Worm (Caenorhabditis elegans) whole organism, L4 larva: ENCODE data around the gene gst-38.

Experiments used
- D1046.2 ChIP-seq: fragments of 200-800 bp; sonication (Bioruptor generic); IDR thresholded peaks from 2 replicates; pipeline ENCODE4 v1.3.6; 2022; ENCODE audit warnings: missing genetic modification characterization, missing compliant biosample characterization
- F44E2.7 ChIP-seq: fragments of 200-800 bp; sonication (Bioruptor generic); IDR thresholded peaks from 2 replicates; pipeline ENCODE4 v2.1.2; 2022; ENCODE audit warnings: missing genetic modification characterization, missing compliant biosample characterization
- R02D3.7 ChIP-seq: fragments of 150-350 bp; sonication (generic microtip); optimal IDR thresholded peaks from 3 replicates; lab custom pipeline; 2014; ENCODE audit warnings: missing biosample characterization, missing genetic modification characterization
- T20F7.1 ChIP-seq: fragments of 200-800 bp; sonication (Bioruptor generic); optimal IDR thresholded peaks from 2 replicates; lab custom pipeline; 2018; ENCODE audit warnings: mild to moderate bottlenecking, missing genetic modification characterization, missing compliant biosample characterization
- T26A8.4 ChIP-seq: fragments of 200-800 bp; sonication (Bioruptor generic); IDR thresholded peaks from 2 replicates; pipeline ENCODE4 v1.3.6; 2022; ENCODE audit warnings: missing genetic modification characterization, missing compliant biosample characterization
- Y75B8A.6 ChIP-seq: fragments of 200-800 bp; sonication (Bioruptor generic); IDR thresholded peaks from 2 replicates; pipeline ENCODE4 v1.3.6; 2022; ENCODE audit warnings: missing genetic modification reagents, missing genetic modification characterization, missing compliant biosample characterization
- ZK546.5 ChIP-seq, 2 experiments: sonication (generic microtip); optimal IDR thresholded peaks; 2 replicates each; lab custom pipeline; 2017; ENCODE audit warnings: missing biosample characterization in 2 of 2, missing genetic modification characterization in 2 of 2
- ceh-20 ChIP-seq: fragments of 200-800 bp; sonication (Bioruptor generic); IDR thresholded peaks from 2 replicates; pipeline ENCODE4 v1.3.6; 2022; ENCODE audit warnings: missing genetic modification reagents, missing genetic modification characterization, missing compliant biosample characterization
- ceh-62 ChIP-seq: sonication (generic microtip); optimal IDR thresholded peaks from 2 replicates; lab custom pipeline; 2017; ENCODE audit warnings: missing biosample characterization, missing genetic modification characterization
- ceh-82 ChIP-seq: sonication (generic microtip); optimal IDR thresholded peaks from 2 replicates; lab custom pipeline; 2017; ENCODE audit warnings: missing biosample characterization, missing genetic modification characterization
- cey-2 ChIP-seq: sonication (generic microtip); optimal IDR thresholded peaks from 3 replicates; lab custom pipeline; 2017; ENCODE audit warnings: missing genetic modification characterization, mild to moderate bottlenecking, missing compliant biosample characterization, antibody characterized with exemption, borderline replicate concordance; ENCODE audit not compliant: insufficient read depth
- ctbp-1 ChIP-seq: fragments of 200-800 bp; sonication (Bioruptor generic); IDR thresholded peaks from 2 replicates; pipeline ENCODE4 v1.3.6; 2022; ENCODE audit warnings: missing genetic modification reagents, missing genetic modification characterization, missing compliant biosample characterization
- daf-16 ChIP-seq, 3 experiments: sonication (generic microtip); optimal IDR thresholded peaks; 2 replicates each; lab custom pipeline; 2016 to 2017; ENCODE audit warnings: missing genetic modification characterization in 3 of 3, missing genetic modification reagents in 3 of 3, mild to moderate bottlenecking in 2 of 3, missing compliant biosample characterization in 2 of 3, missing biosample characterization in 1 of 3, moderate library complexity in 1 of 3
- daf-19 ChIP-seq: fragments of 200-800 bp; sonication (Bioruptor generic); conservative IDR thresholded peaks from 2 replicates; pipeline ENCODE4 v1.3.6; 2022; ENCODE audit warnings: missing genetic modification characterization, missing compliant biosample characterization
- dmd-6 ChIP-seq: fragments of 200-800 bp; sonication (Bioruptor generic); IDR thresholded peaks from 2 replicates; pipeline ENCODE4 v1.3.6; 2022; ENCODE audit warnings: missing genetic modification reagents, missing genetic modification characterization, missing compliant biosample characterization
- dmd-8 ChIP-seq: fragments of 200-800 bp; sonication (Bioruptor generic); IDR thresholded peaks from 2 replicates; pipeline ENCODE4 v1.3.6; 2022; ENCODE audit warnings: missing genetic modification characterization, missing compliant biosample characterization
- dmd-9 ChIP-seq: fragments of 200-800 bp; sonication (Bioruptor generic); IDR thresholded peaks from 2 replicates; pipeline ENCODE4 v1.3.6; 2022; ENCODE audit warnings: missing genetic modification reagents, missing genetic modification characterization, missing compliant biosample characterization
- dpl-1 ChIP-seq: fragments of 150-350 bp; optimal IDR thresholded peaks from 2 replicates; lab custom pipeline; 2014; ENCODE audit warnings: missing biosample characterization, missing genetic modification reagents, missing genetic modification characterization
- duxl-1 ChIP-seq: sonication (generic microtip); optimal IDR thresholded peaks from 2 replicates; lab custom pipeline; 2016; ENCODE audit warnings: mild to moderate bottlenecking, missing genetic modification characterization, moderate library complexity, missing compliant biosample characterization; ENCODE audit not compliant: poor library complexity
- egl-27 ChIP-seq: sonication (generic microtip); optimal IDR thresholded peaks from 3 replicates; lab custom pipeline; 2017; ENCODE audit warnings: missing biosample characterization, missing genetic modification reagents, missing genetic modification characterization
- egl-43 ChIP-seq: fragments of 200-800 bp; sonication (Bioruptor generic); IDR thresholded peaks from 2 replicates; pipeline ENCODE4 v1.3.6; 2022; ENCODE audit warnings: missing genetic modification reagents, missing genetic modification characterization, missing compliant biosample characterization
- fkh-10 ChIP-seq: fragments of 150-350 bp; optimal IDR thresholded peaks from 2 replicates; lab custom pipeline; 2014; ENCODE audit warnings: missing biosample characterization, missing genetic modification reagents, missing genetic modification characterization
- gei-8 ChIP-seq: fragments of 200-800 bp; sonication (Bioruptor generic); optimal IDR thresholded peaks from 2 replicates; lab custom pipeline; 2018; ENCODE audit warnings: mild to moderate bottlenecking, missing genetic modification characterization, missing compliant biosample characterization
- hif-1 ChIP-seq, 2 experiments: sonication (generic microtip); optimal IDR thresholded peaks; 2 replicates each; lab custom pipeline; 2016 to 2017; ENCODE audit warnings: missing compliant biosample characterization in 2 of 2, missing genetic modification characterization in 2 of 2, missing genetic modification reagents in 2 of 2, missing genotype in 2 of 2, mild to moderate bottlenecking in 1 of 2
- hlh-30 ChIP-seq: sonication (generic microtip); optimal IDR thresholded peaks from 2 replicates; lab custom pipeline; 2017; ENCODE audit warnings: antibody characterized with exemption, mild to moderate bottlenecking, missing genetic modification characterization, missing compliant biosample characterization; ENCODE audit not compliant: insufficient read depth
- lin-1 ChIP-seq: fragments of 200-800 bp; sonication (Bioruptor generic); IDR thresholded peaks from 2 replicates; pipeline ENCODE4 v1.3.6; 2022; ENCODE audit warnings: missing genetic modification reagents, missing genetic modification characterization, missing compliant biosample characterization
- lin-15B ChIP-seq: fragments of 150-350 bp; sonication (generic microtip); optimal IDR thresholded peaks from 3 replicates; lab custom pipeline; 2014; ENCODE audit warnings: missing biosample characterization, missing genetic modification characterization
- lin-39 ChIP-seq: fragments of 150-350 bp; optimal IDR thresholded peaks from 2 replicates; lab custom pipeline; 2014; ENCODE audit warnings: missing biosample characterization, missing genetic modification reagents, missing genetic modification characterization
- lir-3 ChIP-seq: sonication (generic microtip); optimal IDR thresholded peaks from 2 replicates; lab custom pipeline; 2016; ENCODE audit warnings: mild to moderate bottlenecking, missing genetic modification characterization, missing compliant biosample characterization
- lsy-2 ChIP-seq, 2 experiments: fragments of 150-350 bp in 1 of 2; sonication (generic microtip) in 1 of 2; optimal IDR thresholded peaks; 2 replicates each; lab custom pipeline; 2014 to 2017; ENCODE audit warnings: missing biosample characterization in 2 of 2, missing genetic modification characterization in 2 of 2
- madf-9 ChIP-seq: fragments of 200-800 bp; sonication (Bioruptor generic); conservative IDR thresholded peaks from 2 replicates; pipeline ENCODE4 v1.3.6; 2022; ENCODE audit warnings: missing genetic modification reagents, missing genetic modification characterization, missing compliant biosample characterization
- mdl-1 ChIP-seq, 2 experiments: fragments of 150-350 bp in 1 of 2; sonication (generic microtip) in 1 of 2; optimal IDR thresholded peaks; 2 replicates each; lab custom pipeline; 2014 to 2017; ENCODE audit warnings: missing biosample characterization in 2 of 2, missing genetic modification characterization in 2 of 2
- mdt-29 ChIP-seq: fragments of 200-800 bp; sonication (Bioruptor generic); IDR thresholded peaks from 2 replicates; pipeline ENCODE4 v1.3.6; 2022; ENCODE audit warnings: missing genetic modification reagents, missing genetic modification characterization, missing compliant biosample characterization
- mep-1 ChIP-seq: fragments of 150-350 bp; sonication (generic microtip); optimal IDR thresholded peaks from 3 replicates; lab custom pipeline; 2014; ENCODE audit warnings: missing biosample characterization, missing genetic modification characterization
- mes-2 ChIP-seq: sonication (generic microtip); optimal IDR thresholded peaks from 2 replicates; lab custom pipeline; 2016; ENCODE audit warnings: missing genotype, mild to moderate bottlenecking, missing genetic modification characterization, missing compliant biosample characterization; ENCODE audit not compliant: poor library complexity, severe bottlenecking
- mxl-2 ChIP-seq: fragments of 200-800 bp; sonication (Bioruptor generic); conservative IDR thresholded peaks from 2 replicates; pipeline ENCODE4 v1.3.6; 2022; ENCODE audit warnings: missing genetic modification reagents, missing genetic modification characterization, missing compliant biosample characterization
- nhr-28 ChIP-seq: fragments of 150-350 bp; optimal IDR thresholded peaks from 2 replicates; lab custom pipeline; 2014; ENCODE audit warnings: missing biosample characterization, missing genetic modification characterization
- nhr-48 ChIP-seq: sonication (generic microtip); optimal IDR thresholded peaks from 2 replicates; lab custom pipeline; 2016; ENCODE audit warnings: mild to moderate bottlenecking, missing genetic modification characterization, missing compliant biosample characterization
- nhr-76 ChIP-seq: fragments of 150-350 bp; optimal IDR thresholded peaks from 2 replicates; lab custom pipeline; 2014; ENCODE audit warnings: missing biosample characterization, missing genetic modification characterization
- nhr-77 ChIP-seq: fragments of 150-350 bp; optimal IDR thresholded peaks from 2 replicates; lab custom pipeline; 2014; ENCODE audit warnings: missing biosample characterization, missing genetic modification characterization
- php-3 ChIP-seq: fragments of 200-800 bp; sonication (Bioruptor generic); IDR thresholded peaks from 2 replicates; pipeline ENCODE4 v1.3.6; 2022; ENCODE audit warnings: missing genetic modification reagents, missing genetic modification characterization, missing compliant biosample characterization
- pqm-1 ChIP-seq: sonication (generic microtip); optimal IDR thresholded peaks from 2 replicates; lab custom pipeline; 2017; ENCODE audit warnings: missing biosample characterization, missing genetic modification characterization
- rbr-2 ChIP-seq: sonication (generic microtip); optimal IDR thresholded peaks from 2 replicates; lab custom pipeline; 2016; ENCODE audit warnings: missing genotype, missing genetic modification characterization, missing compliant biosample characterization
- sdz-12 ChIP-seq: fragments of 200-800 bp; sonication (Bioruptor generic); optimal IDR thresholded peaks from 2 replicates; lab custom pipeline; 2018; ENCODE audit warnings: mild to moderate bottlenecking, missing genetic modification characterization, missing compliant biosample characterization
- snpc-4 ChIP-seq: fragments of 150-350 bp; optimal IDR thresholded peaks from 2 replicates; lab custom pipeline; 2014; ENCODE audit warnings: missing biosample characterization, missing genetic modification characterization
- tag-97 ChIP-seq: fragments of 200-800 bp; sonication (Bioruptor generic); IDR thresholded peaks from 2 replicates; pipeline ENCODE4 v1.3.6; 2022; ENCODE audit warnings: missing genetic modification characterization, missing compliant biosample characterization
- tra-1 ChIP-seq: fragments of 200-800 bp; sonication (Bioruptor generic); IDR thresholded peaks from 2 replicates; pipeline ENCODE4 v1.3.6; 2022; ENCODE audit warnings: missing genetic modification reagents, missing genetic modification characterization, missing compliant biosample characterization
- unc-39 ChIP-seq: sonication (generic microtip); optimal IDR thresholded peaks from 2 replicates; lab custom pipeline; 2017; ENCODE audit warnings: missing biosample characterization, missing genetic modification characterization
- zfp-2 ChIP-seq: sonication (generic microtip); optimal IDR thresholded peaks from 2 replicates; lab custom pipeline; 2016; ENCODE audit warnings: mild to moderate bottlenecking, missing genetic modification characterization, missing compliant biosample characterization
- zfp-3 ChIP-seq: fragments of 200-800 bp; sonication (Bioruptor generic); conservative IDR thresholded peaks from 2 replicates; pipeline ENCODE4 v1.3.6; 2022; ENCODE audit warnings: missing genetic modification reagents, missing genetic modification characterization, missing compliant biosample characterization
- zip-2 ChIP-seq: fragments of 150-350 bp; optimal IDR thresholded peaks from 2 replicates; lab custom pipeline; 2014; ENCODE audit warnings: missing biosample characterization, missing genetic modification characterization

gst-38 gene

DNA sequence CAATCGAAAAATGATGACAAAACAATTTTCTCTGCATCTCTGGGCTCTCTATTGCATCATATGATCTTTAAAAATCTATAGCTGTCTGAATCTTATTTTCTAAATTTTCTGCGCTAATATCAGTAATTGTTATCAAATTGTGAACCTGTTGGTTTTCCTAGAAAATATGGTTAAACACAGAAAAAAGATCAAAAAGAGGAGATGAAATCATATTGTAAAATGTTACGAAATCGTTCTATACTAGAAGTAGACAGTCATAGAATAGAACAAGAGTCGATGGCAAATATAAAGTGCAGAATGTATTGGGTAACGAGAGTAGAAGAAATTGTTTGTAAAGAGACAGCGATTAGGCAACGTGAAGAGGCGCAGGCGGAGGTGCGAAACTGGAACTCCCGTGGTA is 35.2 kb downstream of the gst-38 start (continued):
- TF ChIP-seq nhr-48 (tag; lab: Kevin White, UChicago) (peak; percentile 80), ctbp-1 (GFP tag; lab: Robert Waterston, UW) (no peak), duxl-1 (tag; lab: Kevin White, UChicago) (no peak), lsy-2 (tag; optimal IDR thresholded peaks at IDR 0.05; lab: Kevin White, UChicago) (peak; percentile 51 to 60), mep-1 (tag; lab: Kevin White, UChicago) (peak; percentile 50), ceh-62 (tag; lab: Kevin White, UChicago) (no peak), rbr-2 (tag; lab: Kevin White, UChicago) (peak; percentile 0), F44E2.7 (GFP tag; lab: Robert Waterston, UW) (no peak), mdt-29 (GFP tag; lab: Robert Waterston, UW) (no peak), dmd-9 (no peak), dpl-1 (no peak), gei-8 (no peak), Y75B8A.6 (0 out of 2 replicates have a peak, but pooled peaks have one; percentile 29), dmd-8 (GFP tag; lab: Robert Waterston, UW) (no peak), lin-1 (0 out of 2 replicates have a peak, but pooled peaks have one; percentile 12), nhr-28 (tag; lab: Kevin White, UChicago) (peak; percentile 95), zfp-3 (GFP tag; lab: Robert Waterston, UW) (no peak), lin-39 (tag; lab: Kevin White, UChicago) (no peak), ZK546.5 (tag; optimal IDR thresholded peaks at IDR 0.05; lab: Kevin White, UChicago) (no peak), tag-97 (no peak), zip-2 (tag; lab: Kevin White, UChicago) (peak; percentile 73), lir-3 (tag; lab: Kevin White, UChicago) (no peak), dmd-6 (GFP tag; lab: Robert Waterston, UW) (peak; percentile 87), hif-1 (tag; optimal IDR thresholded peaks at IDR 0.05; lab: Kevin White, UChicago) (peak in 1 of 2 experiments; percentile 37), lin-15B (tag; lab: Kevin White, UChicago) (no peak), daf-16 (GFP tag; optimal IDR thresholded peaks at IDR 0.05; lab: Kevin White, UChicago) (no peak), daf-16 (tag; optimal IDR thresholded peaks at IDR 0.05; lab: Kevin White, UChicago) (peak; percentile 61), ceh-82 (tag; lab: Kevin White, UChicago) (no peak), nhr-76 (tag; lab: Kevin White, UChicago) (no peak), nhr-77 (tag; lab: Kevin White, UChicago) (peak; percentile 75), pqm-1 (tag; lab: Kevin White, UChicago) (peak; percentile 17), R02D3.7 (tag; lab: Kevin White, UChicago) (no peak), fkh-10 (GFP tag; lab: Kevin White, UChicago) (no peak), snpc-4 (tag; lab: Kevin White, UChicago) (no peak), php-3 (GFP tag; lab: Robert Waterston, UW) (no peak), unc-39 (tag; lab: Kevin White, UChicago) (no peak), hlh-30 (peak; percentile 59), T20F7.1 (GFP tag; lab: Kevin White, UChicago) (peak; percentile 20), zfp-2 (no peak), T26A8.4 (GFP tag; lab: Robert Waterston, UW) (no peak), egl-27 (tag; lab: Kevin White, UChicago) (no peak), sdz-12 (GFP tag; lab: Kevin White, UChicago) (no peak), ceh-20 (no peak), daf-19 (no peak), D1046.2 (GFP tag; lab: Robert Waterston, UW) (no peak), mes-2 (peak; percentile 38), mxl-2 (GFP tag; lab: Robert Waterston, UW) (no peak), madf-9 (GFP tag; lab: Robert Waterston, UW) (no peak), cey-2 (tag; lab: Kevin White, UChicago) (peak; percentile 82), egl-43 (no peak), tra-1 (GFP tag; lab: Robert Waterston, UW) (no peak), mdl-1 (tag; optimal IDR thresholded peaks at IDR 0.05; lab: Kevin White, UChicago) (peak in 1 of 2 experiments; percentile 47)
